Worm (Caenorhabditis elegans) whole organism, L4 larva: ENCODE data around the gene cyn-9.

Experiments used
- F44E2.7 ChIP-seq: fragments of 200-800 bp; sonication (Bioruptor generic); IDR thresholded peaks from 2 replicates; pipeline ENCODE4 v2.1.2; 2022; ENCODE audit warnings: missing genetic modification characterization, missing compliant biosample characterization
- R02D3.7 ChIP-seq: fragments of 150-350 bp; sonication (generic microtip); optimal IDR thresholded peaks from 3 replicates; lab custom pipeline; 2014; ENCODE audit warnings: missing biosample characterization, missing genetic modification characterization
- T26A8.4 ChIP-seq: fragments of 200-800 bp; sonication (Bioruptor generic); IDR thresholded peaks from 2 replicates; pipeline ENCODE4 v1.3.6; 2022; ENCODE audit warnings: missing genetic modification characterization, missing compliant biosample characterization
- Y5F2A.4 ChIP-seq: fragments of 200-800 bp; sonication (Bioruptor generic); optimal IDR thresholded peaks from 2 replicates; lab custom pipeline; 2018; ENCODE audit warnings: mild to moderate bottlenecking, missing genetic modification characterization, missing compliant biosample characterization
- ZK337.2 ChIP-seq: fragments of 200-800 bp; sonication (Bioruptor generic); IDR thresholded peaks from 2 replicates; pipeline ENCODE4 v1.3.6; 2022; ENCODE audit warnings: missing genetic modification reagents, missing genetic modification characterization, missing compliant biosample characterization
- ZK546.5 ChIP-seq, 2 experiments: sonication (generic microtip); optimal IDR thresholded peaks; 2 replicates each; lab custom pipeline; 2017; ENCODE audit warnings: missing biosample characterization in 2 of 2, missing genetic modification characterization in 2 of 2
- aha-1 ChIP-seq: fragments of 150-350 bp; peaks from one replicate; lab custom pipeline; 2014; ENCODE audit warnings: missing biosample characterization, missing genetic modification characterization
- ama-1 ChIP-seq: fragments of 150-350 bp; optimal IDR thresholded peaks from 2 replicates; lab custom pipeline; 2014; ENCODE audit warnings: inconsistent platforms, mixed read lengths
- arid-1 ChIP-seq: fragments of 200-800 bp; sonication (Bioruptor generic); conservative IDR thresholded peaks from 2 replicates; pipeline ENCODE4 v1.3.6; 2022; ENCODE audit warnings: missing genetic modification reagents, missing genetic modification characterization, missing compliant biosample characterization
- attf-4 ChIP-seq: sonication (generic microtip); optimal IDR thresholded peaks from 3 replicates; lab custom pipeline; 2017; ENCODE audit warnings: missing biosample characterization, missing genetic modification characterization
- ceh-44 ChIP-seq: fragments of 200-800 bp; sonication (Bioruptor generic); IDR thresholded peaks from 2 replicates; pipeline ENCODE4 v1.3.6; 2022; ENCODE audit warnings: missing genetic modification reagents, missing genetic modification characterization, missing compliant biosample characterization
- ceh-82 ChIP-seq: sonication (generic microtip); optimal IDR thresholded peaks from 2 replicates; lab custom pipeline; 2017; ENCODE audit warnings: missing biosample characterization, missing genetic modification characterization
- ces-1 ChIP-seq: fragments of 150-350 bp; sonication (generic microtip); optimal IDR thresholded peaks from 4 replicates; lab custom pipeline; 2014; ENCODE audit warnings: missing biosample characterization, missing genetic modification reagents, missing genetic modification characterization
- ctbp-1 ChIP-seq: fragments of 200-800 bp; sonication (Bioruptor generic); IDR thresholded peaks from 2 replicates; pipeline ENCODE4 v1.3.6; 2022; ENCODE audit warnings: missing genetic modification reagents, missing genetic modification characterization, missing compliant biosample characterization
- daf-12 ChIP-seq: fragments of 150-350 bp; optimal IDR thresholded peaks from 2 replicates; lab custom pipeline; 2014; ENCODE audit warnings: missing biosample characterization, missing genetic modification reagents, missing genetic modification characterization
- dmd-6 ChIP-seq: fragments of 200-800 bp; sonication (Bioruptor generic); IDR thresholded peaks from 2 replicates; pipeline ENCODE4 v1.3.6; 2022; ENCODE audit warnings: missing genetic modification reagents, missing genetic modification characterization, missing compliant biosample characterization
- dpl-1 ChIP-seq: fragments of 150-350 bp; optimal IDR thresholded peaks from 2 replicates; lab custom pipeline; 2014; ENCODE audit warnings: missing biosample characterization, missing genetic modification reagents, missing genetic modification characterization
- duxl-1 ChIP-seq: sonication (generic microtip); optimal IDR thresholded peaks from 2 replicates; lab custom pipeline; 2016; ENCODE audit warnings: mild to moderate bottlenecking, missing genetic modification characterization, moderate library complexity, missing compliant biosample characterization; ENCODE audit not compliant: poor library complexity
- dve-1 ChIP-seq: sonication (generic microtip); optimal IDR thresholded peaks from 2 replicates; lab custom pipeline; 2017; ENCODE audit warnings: antibody characterized with exemption, mild to moderate bottlenecking, missing genetic modification characterization, missing compliant biosample characterization; ENCODE audit not compliant: insufficient read depth
- egl-27 ChIP-seq: sonication (generic microtip); optimal IDR thresholded peaks from 3 replicates; lab custom pipeline; 2017; ENCODE audit warnings: missing biosample characterization, missing genetic modification reagents, missing genetic modification characterization
- fkh-10 ChIP-seq: fragments of 150-350 bp; optimal IDR thresholded peaks from 2 replicates; lab custom pipeline; 2014; ENCODE audit warnings: missing biosample characterization, missing genetic modification reagents, missing genetic modification characterization
- gei-8 ChIP-seq: fragments of 200-800 bp; sonication (Bioruptor generic); optimal IDR thresholded peaks from 2 replicates; lab custom pipeline; 2018; ENCODE audit warnings: mild to moderate bottlenecking, missing genetic modification characterization, missing compliant biosample characterization
- hif-1 ChIP-seq, 2 experiments: sonication (generic microtip); optimal IDR thresholded peaks; 2 replicates each; lab custom pipeline; 2016 to 2017; ENCODE audit warnings: missing compliant biosample characterization in 2 of 2, missing genetic modification characterization in 2 of 2, missing genetic modification reagents in 2 of 2, missing genotype in 2 of 2, mild to moderate bottlenecking in 1 of 2
- hlh-11 ChIP-seq: fragments of 200-800 bp; sonication (Bioruptor generic); optimal IDR thresholded peaks from 2 replicates; lab custom pipeline; 2018; ENCODE audit warnings: mild to moderate bottlenecking, missing genetic modification characterization, missing compliant biosample characterization
- hmg-1.1 ChIP-seq: fragments of 200-800 bp; sonication (Bioruptor generic); IDR thresholded peaks from 2 replicates; pipeline ENCODE4 v1.3.6; 2022; ENCODE audit warnings: missing genetic modification reagents, missing genetic modification characterization, missing compliant biosample characterization
- lin-1 ChIP-seq: fragments of 200-800 bp; sonication (Bioruptor generic); IDR thresholded peaks from 2 replicates; pipeline ENCODE4 v1.3.6; 2022; ENCODE audit warnings: missing genetic modification reagents, missing genetic modification characterization, missing compliant biosample characterization
- lin-39 ChIP-seq: fragments of 150-350 bp; optimal IDR thresholded peaks from 2 replicates; lab custom pipeline; 2014; ENCODE audit warnings: missing biosample characterization, missing genetic modification reagents, missing genetic modification characterization
- lir-3 ChIP-seq: sonication (generic microtip); optimal IDR thresholded peaks from 2 replicates; lab custom pipeline; 2016; ENCODE audit warnings: mild to moderate bottlenecking, missing genetic modification characterization, missing compliant biosample characterization
- lsy-2 ChIP-seq, 2 experiments: fragments of 150-350 bp in 1 of 2; sonication (generic microtip) in 1 of 2; optimal IDR thresholded peaks; 2 replicates each; lab custom pipeline; 2014 to 2017; ENCODE audit warnings: missing biosample characterization in 2 of 2, missing genetic modification characterization in 2 of 2
- mes-2 ChIP-seq: sonication (generic microtip); optimal IDR thresholded peaks from 2 replicates; lab custom pipeline; 2016; ENCODE audit warnings: missing genotype, mild to moderate bottlenecking, missing genetic modification characterization, missing compliant biosample characterization; ENCODE audit not compliant: poor library complexity, severe bottlenecking
- mxl-3 ChIP-seq: fragments of 200-800 bp; sonication (Bioruptor generic); optimal IDR thresholded peaks from 2 replicates; lab custom pipeline; 2018; ENCODE audit warnings: mild to moderate bottlenecking, missing genetic modification characterization, missing compliant biosample characterization
- nhr-102 ChIP-seq: sonication (generic microtip); optimal IDR thresholded peaks from 2 replicates; lab custom pipeline; 2016; ENCODE audit warnings: mild to moderate bottlenecking, missing genetic modification characterization, moderate library complexity, missing compliant biosample characterization
- nhr-111 ChIP-seq: fragments of 200-800 bp; sonication (Bioruptor generic); optimal IDR thresholded peaks from 2 replicates; lab custom pipeline; 2018; ENCODE audit warnings: mild to moderate bottlenecking, missing genetic modification characterization, missing compliant biosample characterization
- nhr-28 ChIP-seq: fragments of 150-350 bp; optimal IDR thresholded peaks from 2 replicates; lab custom pipeline; 2014; ENCODE audit warnings: missing biosample characterization, missing genetic modification characterization
- nhr-6 ChIP-seq: fragments of 150-350 bp; optimal IDR thresholded peaks from 2 replicates; lab custom pipeline; 2014; ENCODE audit warnings: missing biosample characterization, missing genetic modification characterization
- pqm-1 ChIP-seq: sonication (generic microtip); optimal IDR thresholded peaks from 2 replicates; lab custom pipeline; 2017; ENCODE audit warnings: missing biosample characterization, missing genetic modification characterization
- rbr-2 ChIP-seq: sonication (generic microtip); optimal IDR thresholded peaks from 2 replicates; lab custom pipeline; 2016; ENCODE audit warnings: missing genotype, missing genetic modification characterization, missing compliant biosample characterization
- sdz-12 ChIP-seq: fragments of 200-800 bp; sonication (Bioruptor generic); optimal IDR thresholded peaks from 2 replicates; lab custom pipeline; 2018; ENCODE audit warnings: mild to moderate bottlenecking, missing genetic modification characterization, missing compliant biosample characterization
- set-16 ChIP-seq: fragments of 200-800 bp; sonication (Bioruptor generic); IDR thresholded peaks from 2 replicates; pipeline ENCODE4 v1.3.6; 2022; ENCODE audit warnings: missing genetic modification reagents, missing genetic modification characterization, missing compliant biosample characterization
- skn-1 ChIP-seq: fragments of 150-350 bp; optimal IDR thresholded peaks from 2 replicates; lab custom pipeline; 2014; ENCODE audit warnings: missing biosample characterization, missing genetic modification characterization
- snpc-1.2 ChIP-seq: fragments of 200-800 bp; sonication (Bioruptor generic); IDR thresholded peaks from 2 replicates; pipeline ENCODE4 v1.3.6; 2022; ENCODE audit warnings: missing genetic modification reagents, missing genetic modification characterization, missing compliant biosample characterization
- snpc-4 ChIP-seq: fragments of 150-350 bp; optimal IDR thresholded peaks from 2 replicates; lab custom pipeline; 2014; ENCODE audit warnings: missing biosample characterization, missing genetic modification characterization
- spr-3 ChIP-seq: fragments of 200-800 bp; sonication (Bioruptor generic); optimal IDR thresholded peaks from 2 replicates; lab custom pipeline; 2018; ENCODE audit warnings: mild to moderate bottlenecking, missing genetic modification characterization, missing compliant biosample characterization
- tra-1 ChIP-seq: fragments of 200-800 bp; sonication (Bioruptor generic); IDR thresholded peaks from 2 replicates; pipeline ENCODE4 v1.3.6; 2022; ENCODE audit warnings: missing genetic modification reagents, missing genetic modification characterization, missing compliant biosample characterization
- unc-62 ChIP-seq, 3 experiments: fragments of 150-350 bp in 1 of 3; sonication (generic microtip); optimal IDR thresholded peaks in 2 of 3; peaks in 1 of 3; 1 replicate in 1 of 3; 2 replicates in 2 of 3; lab custom pipeline; 2014 to 2017; ENCODE audit warnings: missing biosample characterization in 3 of 3, missing genetic modification characterization in 3 of 3, missing genetic modification reagents in 3 of 3, missing genotype in 1 of 3
- zag-1 ChIP-seq: fragments of 150-350 bp; optimal IDR thresholded peaks from 2 replicates; lab custom pipeline; 2014; ENCODE audit warnings: missing biosample characterization, missing genetic modification characterization
- zfp-3 ChIP-seq: fragments of 200-800 bp; sonication (Bioruptor generic); conservative IDR thresholded peaks from 2 replicates; pipeline ENCODE4 v1.3.6; 2022; ENCODE audit warnings: missing genetic modification reagents, missing genetic modification characterization, missing compliant biosample characterization
- zip-2 ChIP-seq: fragments of 150-350 bp; optimal IDR thresholded peaks from 2 replicates; lab custom pipeline; 2014; ENCODE audit warnings: missing biosample characterization, missing genetic modification characterization
- ztf-11 ChIP-seq: fragments of 150-350 bp; optimal IDR thresholded peaks from 2 replicates; lab custom pipeline; 2014; ENCODE audit warnings: missing biosample characterization, missing genetic modification characterization

The cyn-9 gene

ce11 chrIII:3701411-3702310, 2.2 kb upstream of the cyn-9 start, which contains the start of the genes pdi-1 and C14B1.2 (continued):
- TF ChIP-seq nhr-102 (tag; lab: Kevin White, UChicago): peak; percentile 10
- peak; percentile 55 for TF ChIP-seq nhr-28 (tag; lab: Kevin White, UChicago)
- no peak for TF ChIP-seq fkh-10 (GFP tag; lab: Kevin White, UChicago)
- TF ChIP-seq T26A8.4: no peak
- TF ChIP-seq rbr-2: peak; percentile 34
- TF ChIP-seq dpl-1 (GFP tag; lab: Kevin White, UChicago): peak; percentile 56
- TF ChIP-seq ZK337.2 (GFP tag; lab: Robert Waterston, UW): no peak
- no peak for TF ChIP-seq ama-1 (lab: Kevin White, UChicago)
- TF ChIP-seq lin-39 (tag; lab: Kevin White, UChicago): no peak
- TF ChIP-seq duxl-1 (tag; lab: Kevin White, UChicago): no peak
- TF ChIP-seq egl-27 (tag; lab: Kevin White, UChicago): no peak
- TF ChIP-seq tra-1 (GFP tag; lab: Robert Waterston, UW): 0 out of 2 replicates have a peak, but pooled peaks have one; percentile 51
- peak; percentile 77 for TF ChIP-seq nhr-6 (tag; lab: Kevin White, UChicago)
- no peak for TF ChIP-seq Y5F2A.4
- peak; percentile 66; the same call in 1 of the 2 replicates for TF ChIP-seq hmg-1.1 (GFP tag; lab: Robert Waterston, UW)
- no peak for TF ChIP-seq gei-8 (GFP tag; lab: Kevin White, UChicago)
- TF ChIP-seq spr-3 (GFP tag; lab: Kevin White, UChicago): no peak
- TF ChIP-seq lin-1 (GFP tag; lab: Robert Waterston, UW): no peak
- TF ChIP-seq zip-2: no peak
- peak; percentile 99 for TF ChIP-seq mxl-3
- peak; percentile 63; the same call in 1 of the 2 replicates for TF ChIP-seq zfp-3 (GFP tag; lab: Robert Waterston, UW)
- no peak for TF ChIP-seq ceh-82 (tag; lab: Kevin White, UChicago)
- TF ChIP-seq lir-3: no peak
- TF ChIP-seq pqm-1 (tag; lab: Kevin White, UChicago): peak; percentile 40
- TF ChIP-seq daf-12 (tag; lab: Kevin White, UChicago): no peak
- TF ChIP-seq F44E2.7: no peak
- no peak for TF ChIP-seq R02D3.7 (tag; lab: Kevin White, UChicago)
- no peak for TF ChIP-seq ztf-11 (tag; lab: Kevin White, UChicago)
- TF ChIP-seq ceh-44 (GFP tag; lab: Robert Waterston, UW): no peak
- peak; percentile 35 for TF ChIP-seq mes-2 (tag; lab: Kevin White, UChicago)
- TF ChIP-seq snpc-4 (tag; lab: Kevin White, UChicago): no peak
- TF ChIP-seq hlh-11: peak; percentile 82
- no peak for TF ChIP-seq ZK546.5 (tag; optimal IDR thresholded peaks at IDR 0.05; lab: Kevin White, UChicago)
- no peak for TF ChIP-seq sdz-12 (GFP tag; lab: Kevin White, UChicago)
- TF ChIP-seq aha-1: no peak
- TF ChIP-seq lsy-2 (tag; optimal IDR thresholded peaks at IDR 0.05; lab: Kevin White, UChicago): peak in 1 of 2 experiments; percentile 71
- TF ChIP-seq ces-1: no peak
- TF ChIP-seq set-16: peak; percentile 4; the same call in 1 of the 2 replicates
- TF ChIP-seq dve-1 (tag; lab: Kevin White, UChicago): peak; percentile 87
- peak; percentile 51; the same call in 1 of the 2 replicates for TF ChIP-seq arid-1 (GFP tag; lab: Robert Waterston, UW)
- TF ChIP-seq dmd-6 (GFP tag; lab: Robert Waterston, UW): peak; percentile 74
- no peak for TF ChIP-seq nhr-111 (GFP tag; lab: Kevin White, UChicago)
- no peak for TF ChIP-seq skn-1
- no peak for TF ChIP-seq snpc-1.2
- TF ChIP-seq hif-1 (tag; optimal IDR thresholded peaks at IDR 0.05; lab: Kevin White, UChicago): peak in 1 of 2 experiments; percentile 41
- no peak for TF ChIP-seq ctbp-1 (GFP tag; lab: Robert Waterston, UW)
- TF ChIP-seq attf-4 (tag; lab: Kevin White, UChicago): no peak
- no peak for TF ChIP-seq zag-1 (tag; lab: Kevin White, UChicago)
- no peak for TF ChIP-seq unc-62 (GFP tag; optimal IDR thresholded peaks at IDR 0.05 in 1 of 2; lab: Kevin White, UChicago)
- no peak for TF ChIP-seq unc-62 (tag; optimal IDR thresholded peaks at IDR 0.05; lab: Kevin White, UChicago)
